Worm (Caenorhabditis elegans) whole organism, L4 larva: Measurements from ENCODE around the gene C28G1.2.

Source experiments
- dve-1 ChIP-seq: sonication (generic microtip); optimal IDR thresholded peaks from 2 replicates; lab custom pipeline; 2017; ENCODE audit warnings: antibody characterized with exemption, mild to moderate bottlenecking, missing genetic modification characterization, missing compliant biosample characterization; ENCODE audit not compliant: insufficient read depth
- egl-27 ChIP-seq: sonication (generic microtip); optimal IDR thresholded peaks from 3 replicates; lab custom pipeline; 2017; ENCODE audit warnings: missing biosample characterization, missing genetic modification reagents, missing genetic modification characterization
- fos-1 ChIP-seq: fragments of 150-350 bp; optimal IDR thresholded peaks from 2 replicates; lab custom pipeline; 2014; ENCODE audit warnings: missing biosample characterization, missing genetic modification characterization
- hlh-30 ChIP-seq: sonication (generic microtip); optimal IDR thresholded peaks from 2 replicates; lab custom pipeline; 2017; ENCODE audit warnings: antibody characterized with exemption, mild to moderate bottlenecking, missing genetic modification characterization, missing compliant biosample characterization; ENCODE audit not compliant: insufficient read depth
- pha-4 ChIP-seq, 2 experiments: fragments of 150-350 bp in 1 of 2; fragments of 200-800 bp in 1 of 2; sonication (Bioruptor generic) in 1 of 2; IDR thresholded peaks in 1 of 2; optimal IDR thresholded peaks in 1 of 2; 2 replicates each; pipeline versions ENCODE4 v1.3.6 to Lab custom; 2014 to 2022; ENCODE audit warnings: missing genetic modification characterization in 2 of 2, missing genetic modification reagents in 2 of 2, missing biosample characterization in 1 of 2, missing compliant biosample characterization in 1 of 2
- unc-62 ChIP-seq, 3 experiments: fragments of 150-350 bp in 1 of 3; sonication (generic microtip); optimal IDR thresholded peaks in 2 of 3; peaks in 1 of 3; 1 replicate in 1 of 3; 2 replicates in 2 of 3; lab custom pipeline; 2014 to 2017; ENCODE audit warnings: missing biosample characterization in 3 of 3, missing genetic modification characterization in 3 of 3, missing genetic modification reagents in 3 of 3, missing genotype in 1 of 3

DNA sequence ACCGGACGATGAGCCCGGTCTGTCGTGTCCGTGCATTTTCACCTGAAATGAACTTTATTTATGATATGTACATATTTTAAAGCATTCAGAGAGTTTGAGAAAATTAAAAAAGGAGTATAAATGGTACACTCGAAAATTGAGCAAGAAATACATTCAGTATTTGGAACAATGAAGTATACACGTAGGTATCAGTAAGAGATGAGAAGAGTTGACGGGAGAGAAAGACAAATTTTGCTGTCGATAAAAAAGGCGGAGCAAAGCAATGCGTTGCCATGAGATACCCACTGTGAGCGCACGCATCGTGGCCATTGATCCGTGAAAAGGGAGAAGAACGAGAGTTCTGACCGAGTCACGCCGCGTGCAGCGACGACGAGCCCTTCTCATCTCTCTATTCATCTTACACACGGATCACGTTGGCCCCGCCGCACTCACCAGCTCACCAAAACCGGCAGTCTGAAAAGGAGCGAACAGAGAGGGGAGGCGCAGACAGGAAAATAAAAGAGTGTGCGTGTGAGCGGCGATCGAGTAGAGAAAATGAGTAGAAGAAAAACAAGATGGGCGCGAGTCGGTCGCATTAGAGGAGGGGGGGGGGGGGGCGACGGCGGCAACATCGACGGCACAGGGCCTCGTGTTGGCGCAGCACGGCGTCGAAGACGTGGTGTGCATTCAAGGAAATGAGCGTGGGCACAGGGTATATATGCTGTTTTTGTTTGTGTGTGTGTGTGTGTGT is 29.6 kb upstream of the C28G1.2 start, which contains the start of gene R04E5.8:
- TF ChIP-seq hlh-30 (tag; lab: Kevin White, UChicago) (peak; percentile 84), dve-1 (tag; lab: Kevin White, UChicago) (no peak), egl-27 (tag; lab: Kevin White, UChicago) (no peak), unc-62 (GFP tag; optimal IDR thresholded peaks at IDR 0.05 in 1 of 2; lab: Kevin White, UChicago) (no peak), unc-62 (tag; optimal IDR thresholded peaks at IDR 0.05; lab: Kevin White, UChicago) (no peak), pha-4 (GFP tag; IDR thresholded peaks at IDR 0.05; lab: Robert Waterston, UW) (no peak), pha-4 (tag; optimal IDR thresholded peaks at IDR 0.05; lab: Kevin White, UChicago) (no peak), fos-1 (no peak)
